Worm (Caenorhabditis elegans) whole organism, mixed stage, embryonic: ENCODE data around the gene Y116A8C.468.

Source experiments
- elt-3 ChIP-seq: fragments of 150-350 bp; optimal IDR thresholded peaks from 2 replicates; lab custom pipeline; 2014; ENCODE audit warnings: missing biosample characterization, missing genetic modification characterization
- nhr-2 ChIP-seq: fragments of 150-350 bp; optimal IDR thresholded peaks from 2 replicates; lab custom pipeline; 2014; ENCODE audit warnings: missing biosample characterization, missing genetic modification characterization
- snpc-4 ChIP-seq: fragments of 150-350 bp; optimal IDR thresholded peaks from 2 replicates; lab custom pipeline; 2014; ENCODE audit warnings: missing biosample characterization, missing genetic modification characterization
- unc-62 ChIP-seq: fragments of 150-350 bp; optimal IDR thresholded peaks from 2 replicates; lab custom pipeline; 2014; ENCODE audit warnings: missing biosample characterization, missing genetic modification reagents, missing genetic modification characterization

DNA sequence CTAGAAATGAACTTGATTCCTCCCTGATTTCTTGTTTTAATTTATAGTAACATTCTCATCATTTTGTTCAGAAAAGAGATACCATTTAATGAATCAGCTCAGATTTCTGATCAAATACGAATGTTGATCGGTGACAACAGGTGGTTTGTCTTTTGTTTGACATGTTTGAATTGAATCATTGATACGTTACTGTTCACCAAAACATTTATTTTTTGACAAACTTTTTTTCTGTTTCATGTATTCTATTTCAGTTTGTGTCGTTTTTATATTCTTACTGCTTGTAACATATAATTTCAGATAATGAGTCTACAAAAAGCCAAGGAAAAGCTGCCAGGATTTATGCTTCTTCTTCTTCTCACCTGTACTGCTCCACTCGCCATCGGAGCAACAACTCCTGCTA lies 5.9 kb downstream of the Y116A8C.468 start, which contains the start of gene nep-24:
- TF ChIP-seq unc-62 (GFP tag; lab: Kevin White, UChicago) (no peak), elt-3 (tag; lab: Kevin White, UChicago) (no peak), snpc-4 (no peak), nhr-2 (no peak)
